Fruit fly (Drosophila melanogaster) whole organism, embryonic: ENCODE data around the gene NC2beta.

ENCODE experiments used
- CG10274 ChIP-seq: fragments of 200-800 bp; sonication (Bioruptor generic); optimal IDR thresholded peaks from 3 replicates; lab custom pipeline; 2017; ENCODE audit warnings: missing biosample characterization, mild to moderate bottlenecking, missing genetic modification characterization
- CG10979 ChIP-seq: fragments of 200-800 bp; sonication (Bioruptor generic); optimal IDR thresholded peaks from 2 replicates; lab custom pipeline; 2018; ENCODE audit warnings: missing biosample characterization, mild to moderate bottlenecking, missing genetic modification characterization, moderate library complexity
- CG11085 ChIP-seq: fragments of 200-800 bp; sonication (Bioruptor generic); IDR thresholded peaks from 2 replicates; pipeline ENCODE4 v1.3.6; 2022; ENCODE audit warnings: missing biosample characterization, missing genetic modification characterization
- CG12219 ChIP-seq: fragments of 200-800 bp; sonication (Bioruptor generic); optimal IDR thresholded peaks from 3 replicates; lab custom pipeline; 2018; ENCODE audit warnings: missing biosample characterization, mild to moderate bottlenecking, missing genetic modification characterization
- CG1602 ChIP-seq: fragments of 200-800 bp; sonication (Bioruptor generic); optimal IDR thresholded peaks from 3 replicates; lab custom pipeline; 2016; ENCODE audit warnings: missing biosample characterization, missing genetic modification characterization
- CG1647 ChIP-seq: fragments of 200-800 bp; sonication (Bioruptor generic); optimal IDR thresholded peaks from 3 replicates; lab custom pipeline; 2016; ENCODE audit warnings: missing biosample characterization, missing genetic modification characterization
- CG16815 ChIP-seq: fragments of 200-800 bp; sonication (Bioruptor generic); optimal IDR thresholded peaks from 3 replicates; lab custom pipeline; 2017; ENCODE audit warnings: missing biosample characterization, mild to moderate bottlenecking, missing genetic modification characterization
- CG17186 ChIP-seq: fragments of 200-800 bp; sonication (Bioruptor generic); optimal IDR thresholded peaks from 3 replicates; lab custom pipeline; 2017; ENCODE audit warnings: missing biosample characterization, missing genetic modification reagents, missing genetic modification characterization
- CG2678 ChIP-seq: fragments of 200-800 bp; sonication (Bioruptor generic); optimal IDR thresholded peaks from 3 replicates; lab custom pipeline; 2019; ENCODE audit warnings: missing biosample characterization, mild to moderate bottlenecking, missing genetic modification characterization, moderate library complexity
- CG30403 ChIP-seq: fragments of 200-800 bp; sonication (Bioruptor generic); optimal IDR thresholded peaks from 3 replicates; lab custom pipeline; 2016; ENCODE audit warnings: missing biosample characterization, missing genetic modification characterization
- CG33557 ChIP-seq: fragments of 200-800 bp; sonication (Bioruptor generic); optimal IDR thresholded peaks from 2 replicates; lab custom pipeline; 2019; ENCODE audit warnings: missing biosample characterization, mild to moderate bottlenecking, missing genetic modification characterization, moderate library complexity
- CG34422 ChIP-seq: fragments of 200-800 bp; sonication (Bioruptor generic); IDR thresholded peaks from 3 replicates; pipeline ENCODE4 v1.3.6; 2022; ENCODE audit warnings: missing biosample characterization, missing genetic modification characterization
- CG4404 ChIP-seq: fragments of 200-800 bp; sonication (Bioruptor generic); IDR thresholded peaks from 2 replicates; pipeline ENCODE4 v1.3.6; 2022; ENCODE audit warnings: missing biosample characterization, missing genetic modification characterization
- CG7928 ChIP-seq: fragments of 200-800 bp; sonication (Bioruptor generic); optimal IDR thresholded peaks from 2 replicates; lab custom pipeline; 2017; ENCODE audit warnings: missing biosample characterization, mild to moderate bottlenecking, missing genetic modification characterization
- CG8388 ChIP-seq: fragments of 200-800 bp; sonication (Bioruptor generic); optimal IDR thresholded peaks from 2 replicates; lab custom pipeline; 2019; ENCODE audit warnings: missing biosample characterization, mild to moderate bottlenecking, missing genetic modification characterization, moderate library complexity
- CG9437 ChIP-seq: fragments of 200-800 bp; sonication (Bioruptor generic); optimal IDR thresholded peaks from 2 replicates; lab custom pipeline; 2018; ENCODE audit warnings: missing biosample characterization, mild to moderate bottlenecking, missing genetic modification characterization
- CG9609 ChIP-seq: fragments of 200-800 bp; sonication (Bioruptor generic); optimal IDR thresholded peaks from 3 replicates; lab custom pipeline; 2016; ENCODE audit warnings: missing biosample characterization, missing genetic modification characterization
- CoRest ChIP-seq: fragments of 200-800 bp; sonication (Bioruptor generic); optimal IDR thresholded peaks from 3 replicates; lab custom pipeline; 2018; ENCODE audit warnings: missing biosample characterization, mild to moderate bottlenecking, missing genetic modification characterization, moderate library complexity
- Drgx ChIP-seq: fragments of 200-800 bp; sonication (Bioruptor generic); IDR thresholded peaks from 2 replicates; pipeline ENCODE4 v1.3.6; 2022; ENCODE audit warnings: missing biosample characterization, missing genetic modification characterization
- Fer3 ChIP-seq: fragments of 200-800 bp; sonication (Bioruptor generic); optimal IDR thresholded peaks from 2 replicates; lab custom pipeline; 2018; ENCODE audit warnings: missing biosample characterization, mild to moderate bottlenecking, missing genetic modification characterization, moderate library complexity
- Hr3 ChIP-seq: fragments of 200-800 bp; sonication (Bioruptor generic); optimal IDR thresholded peaks from 3 replicates; lab custom pipeline; 2016; ENCODE audit warnings: missing biosample characterization, missing genetic modification characterization
- Hr51 ChIP-seq, 2 experiments: fragments of 200-800 bp; sonication (Bioruptor generic); optimal IDR thresholded peaks; 2 replicates in 1 of 2; 3 replicates in 1 of 2; lab custom pipeline; 2016 to 2018; ENCODE audit warnings: missing biosample characterization in 2 of 2, missing genetic modification characterization in 2 of 2, mild to moderate bottlenecking in 1 of 2, moderate library complexity in 1 of 2
- Lhr ChIP-seq: fragments of 200-800 bp; sonication (Bioruptor generic); optimal IDR thresholded peaks from 3 replicates; lab custom pipeline; 2017; ENCODE audit warnings: mild to moderate bottlenecking, missing biosample characterization, missing genetic modification reagents, missing genetic modification characterization
- Oaz ChIP-seq: fragments of 200-800 bp; sonication (Bioruptor generic); IDR thresholded peaks from 2 replicates; pipeline ENCODE4 v1.3.6; 2022; ENCODE audit warnings: missing biosample characterization, missing genetic modification characterization
- Oli ChIP-seq: fragments of 200-800 bp; sonication (Bioruptor generic); optimal IDR thresholded peaks from 2 replicates; lab custom pipeline; 2018; ENCODE audit warnings: missing biosample characterization, mild to moderate bottlenecking, missing genetic modification characterization, moderate library complexity
- Sox100B ChIP-seq: fragments of 200-800 bp; sonication (Bioruptor generic); optimal IDR thresholded peaks from 3 replicates; lab custom pipeline; 2018; ENCODE audit warnings: missing biosample characterization, mild to moderate bottlenecking, missing genetic modification characterization
- Ssrp ChIP-seq: fragments of 200-800 bp; sonication (Bioruptor generic); optimal IDR thresholded peaks from 2 replicates; lab custom pipeline; 2018; ENCODE audit warnings: missing biosample characterization, mild to moderate bottlenecking, missing genetic modification characterization, moderate library complexity
- Tbp ChIP-seq: fragments of >200 bp; optimal IDR thresholded peaks from 2 replicates; lab custom pipeline; 2018; ENCODE audit warnings: missing biosample characterization, missing genetic modification characterization
- Vsx1 ChIP-seq: fragments of 200-800 bp; sonication (Bioruptor generic); optimal IDR thresholded peaks from 2 replicates; lab custom pipeline; 2017; ENCODE audit warnings: missing biosample characterization, mild to moderate bottlenecking, missing genetic modification characterization, missing genetic modification reagents
- Xbp1 ChIP-seq: fragments of 200-800 bp; sonication (Bioruptor generic); optimal IDR thresholded peaks from 3 replicates; lab custom pipeline; 2016; ENCODE audit warnings: missing biosample characterization, mild to moderate bottlenecking, missing genetic modification characterization
- YL-1 ChIP-seq: fragments of 200-800 bp; sonication (Bioruptor generic); optimal IDR thresholded peaks from 3 replicates; lab custom pipeline; 2017; ENCODE audit warnings: missing biosample characterization, mild to moderate bottlenecking, missing genetic modification characterization
- ase ChIP-seq: fragments of 200-800 bp; sonication (Bioruptor generic); IDR thresholded peaks from 3 replicates; pipeline ENCODE4 v1.3.6; 2022; ENCODE audit warnings: missing biosample characterization, missing genetic modification characterization
- az2 ChIP-seq: fragments of 200-800 bp; sonication (Bioruptor generic); optimal IDR thresholded peaks from 3 replicates; lab custom pipeline; 2016; ENCODE audit warnings: missing biosample characterization, missing genetic modification characterization
- chn ChIP-seq: fragments of 200-800 bp; sonication (Bioruptor generic); optimal IDR thresholded peaks from 2 replicates; lab custom pipeline; 2016; ENCODE audit warnings: missing biosample characterization, missing genetic modification characterization
- dmrt99B ChIP-seq: fragments of 200-800 bp; sonication (Bioruptor generic); optimal IDR thresholded peaks from 2 replicates; lab custom pipeline; 2018; ENCODE audit warnings: missing biosample characterization, mild to moderate bottlenecking, missing genetic modification characterization, moderate library complexity
- eve ChIP-seq, 2 experiments: fragments of >200 bp; optimal IDR thresholded peaks; 2 replicates each; lab custom pipeline; 2017; ENCODE audit warnings: missing biosample characterization in 2 of 2, missing genetic modification characterization in 2 of 2
- ewg ChIP-seq: fragments of 200-800 bp; sonication (Bioruptor generic); optimal IDR thresholded peaks from 3 replicates; lab custom pipeline; 2017; ENCODE audit warnings: mild to moderate bottlenecking, missing biosample characterization, missing genetic modification reagents, missing genetic modification characterization
- ken ChIP-seq: fragments of 200-800 bp; sonication (Bioruptor generic); IDR thresholded peaks from 3 replicates; pipeline ENCODE4 v1.3.6; 2022; ENCODE audit warnings: missing biosample characterization, missing genetic modification characterization
- lilli ChIP-seq: fragments of 200-800 bp; sonication (Bioruptor generic); optimal IDR thresholded peaks from 3 replicates; lab custom pipeline; 2016; ENCODE audit warnings: missing biosample characterization, missing genetic modification characterization
- mam ChIP-seq: fragments of 200-800 bp; sonication (Bioruptor generic); optimal IDR thresholded peaks from 3 replicates; lab custom pipeline; 2016; ENCODE audit warnings: missing biosample characterization, missing genetic modification characterization
- nerfin-2 ChIP-seq: fragments of 200-800 bp; sonication (Bioruptor generic); IDR thresholded peaks from 2 replicates; pipeline ENCODE4 v1.3.6; 2022; ENCODE audit warnings: missing biosample characterization, missing genetic modification characterization; ENCODE audit not compliant: partially characterized antibody
- nom ChIP-seq: fragments of 200-800 bp; sonication (Bioruptor generic); optimal IDR thresholded peaks from 2 replicates; lab custom pipeline; 2017; ENCODE audit warnings: missing biosample characterization, missing genetic modification characterization, mild to moderate bottlenecking, moderate library complexity, missing genetic modification reagents
- odd ChIP-seq: fragments of 200-800 bp; sonication (Bioruptor generic); optimal IDR thresholded peaks from 2 replicates; lab custom pipeline; 2017; ENCODE audit warnings: missing biosample characterization, mild to moderate bottlenecking, missing genetic modification characterization
- org-1 ChIP-seq: fragments of 200-800 bp; sonication (Bioruptor generic); optimal IDR thresholded peaks from 2 replicates; lab custom pipeline; 2017; ENCODE audit warnings: missing biosample characterization, missing genetic modification characterization
- ranshi ChIP-seq: fragments of 200-800 bp; sonication (Bioruptor generic); IDR thresholded peaks from 2 replicates; pipeline ENCODE4 v1.3.6; 2022; ENCODE audit warnings: missing biosample characterization, missing genetic modification characterization
- sens ChIP-seq: fragments of 200-800 bp; sonication (Bioruptor generic); peaks from one replicate; lab custom pipeline; 2016; ENCODE audit warnings: missing biosample characterization, missing genetic modification characterization
- slbo ChIP-seq: fragments of 200-800 bp; sonication (Bioruptor generic); IDR thresholded peaks from 2 replicates; pipeline ENCODE4 v1.3.6; 2022; ENCODE audit warnings: missing biosample characterization, missing genetic modification characterization
- vvl ChIP-seq: fragments of 200-800 bp; sonication (Bioruptor generic); IDR thresholded peaks from 2 replicates; pipeline ENCODE4 v1.3.6; 2022; ENCODE audit warnings: missing biosample characterization, missing genetic modification characterization
- zfh1 ChIP-seq: fragments of 200-800 bp; sonication (Bioruptor generic); IDR thresholded peaks from 3 replicates; pipeline ENCODE4 v1.3.6; 2022; ENCODE audit warnings: missing biosample characterization, missing genetic modification characterization
- zfh2 ChIP-seq: fragments of 200-800 bp; sonication (Bioruptor generic); optimal IDR thresholded peaks from 2 replicates; lab custom pipeline; 2016; ENCODE audit warnings: missing biosample characterization, missing genetic modification characterization

The NC2beta gene

dm6 chr2L:14994834-14995506 lies 12.6 kb upstream of the NC2beta start (continued):
- TF ChIP-seq YL-1 (GFP tag; lab: Kevin White, UChicago) (no peak), ase (GFP tag; lab: Robert Waterston, UW) (no peak), CG2678 (tag; lab: Kevin White, UChicago) (peak; percentile 15), CG1647 (GFP tag; lab: Kevin White, UChicago) (no peak), zfh2 (GFP tag; lab: Kevin White, UChicago) (no peak), Lhr (no peak), az2 (GFP tag; lab: Kevin White, UChicago) (peak; percentile 46), CG8388 (GFP tag; lab: Kevin White, UChicago) (peak; percentile 8), Drgx (GFP tag; lab: Robert Waterston, UW) (peak; percentile 38; the same call in 1 of the 2 replicates), vvl (GFP tag; lab: Robert Waterston, UW) (no peak), CG12219 (GFP tag; lab: Kevin White, UChicago) (no peak), Sox100B (peak; percentile 27), Vsx1 (GFP tag; lab: Kevin White, UChicago) (no peak), CG9609 (no peak), chn (no peak), org-1 (GFP tag; lab: Kevin White, UChicago) (no peak), eve (GFP tag; optimal IDR thresholded peaks at IDR 0.05; lab: Kevin White, UChicago) (peak in 1 of 2 experiments; percentile 42), CG4404 (GFP tag; lab: Robert Waterston, UW) (no peak), CG16815 (GFP tag; lab: Kevin White, UChicago) (peak; percentile 20), CG30403 (GFP tag; lab: Kevin White, UChicago) (peak; percentile 28), Hr3 (GFP tag; lab: Kevin White, UChicago) (peak; percentile 45), Oli (tag; lab: Kevin White, UChicago) (peak; percentile 23), CG17186 (GFP tag; lab: Kevin White, UChicago) (no peak), zfh1 (no peak), CoRest (tag; lab: Kevin White, UChicago) (peak; percentile 6), CG11085 (no peak), Oaz (GFP tag; lab: Robert Waterston, UW) (no peak), ranshi (GFP tag; lab: Robert Waterston, UW) (no peak), sens (GFP tag; lab: Kevin White, UChicago) (peak; percentile 69), Tbp (GFP tag; lab: Kevin White, UChicago) (no peak), mam (GFP tag; lab: Kevin White, UChicago) (no peak), Hr51 (GFP tag; optimal IDR thresholded peaks at IDR 0.05; lab: Kevin White, UChicago) (peak in 1 of 2 experiments; percentile 62), CG33557 (GFP tag; lab: Kevin White, UChicago) (no peak), ewg (GFP tag; lab: Kevin White, UChicago) (no peak), CG1602 (GFP tag; lab: Kevin White, UChicago) (peak; percentile 19), slbo (no peak), CG7928 (GFP tag; lab: Kevin White, UChicago) (no peak), CG10274 (GFP tag; lab: Kevin White, UChicago) (no peak), nom (no peak), CG34422 (no peak), lilli (GFP tag; lab: Kevin White, UChicago) (no peak), ken (GFP tag; lab: Robert Waterston, UW) (no peak), odd (GFP tag; lab: Kevin White, UChicago) (peak; percentile 13), Xbp1 (GFP tag; lab: Kevin White, UChicago) (peak; percentile 11), CG9437 (GFP tag; lab: Kevin White, UChicago) (peak; percentile 94), nerfin-2 (no peak), Fer3 (tag; lab: Kevin White, UChicago) (no peak), Ssrp (tag; lab: Kevin White, UChicago) (peak; percentile 29), CG10979 (peak; percentile 1), dmrt99B (tag; lab: Kevin White, UChicago) (peak; percentile 35)
